Fruit fly (Drosophila melanogaster) whole organism, embryonic: ENCODE data around the gene CG5793.
A peak's percentile ranks its signal among the peaks of the same experiment; 100 is the strongest.

Experiments
- CG10267 ChIP-seq: fragments of 200-800 bp; sonication (Bioruptor generic); optimal IDR thresholded peaks from 2 replicates; lab custom pipeline; 2018; ENCODE audit warnings: missing biosample characterization, mild to moderate bottlenecking, missing genetic modification characterization, moderate library complexity
- CG10565 ChIP-seq: fragments of 200-800 bp; sonication (Bioruptor generic); optimal IDR thresholded peaks from 3 replicates; lab custom pipeline; 2016; ENCODE audit warnings: missing biosample characterization, mild to moderate bottlenecking, missing genetic modification characterization
- CG11093 ChIP-seq: fragments of 200-800 bp; sonication (Bioruptor generic); IDR thresholded peaks from 3 replicates; pipeline ENCODE4 v1.3.6; 2022; ENCODE audit warnings: missing biosample characterization, missing genetic modification characterization
- CG12155 ChIP-seq: fragments of 200-800 bp; sonication (Bioruptor generic); optimal IDR thresholded peaks from 3 replicates; lab custom pipeline; 2016; ENCODE audit warnings: missing biosample characterization, missing genetic modification characterization
- CG12236 ChIP-seq: fragments of 200-800 bp; sonication (Bioruptor generic); optimal IDR thresholded peaks from 2 replicates; lab custom pipeline; 2016; ENCODE audit warnings: missing biosample characterization, missing genetic modification characterization
- CG12299 ChIP-seq: fragments of 200-800 bp; sonication (Bioruptor generic); optimal IDR thresholded peaks from 2 replicates; lab custom pipeline; 2018; ENCODE audit warnings: missing biosample characterization, mild to moderate bottlenecking, missing genetic modification characterization
- CG1233 ChIP-seq: fragments of 200-800 bp; sonication (Bioruptor generic); optimal IDR thresholded peaks from 4 replicates; lab custom pipeline; 2018; ENCODE audit warnings: missing biosample characterization, mild to moderate bottlenecking, missing genetic modification characterization
- CG12391 ChIP-seq: fragments of 200-800 bp; sonication (Bioruptor generic); optimal IDR thresholded peaks from 3 replicates; lab custom pipeline; 2018; ENCODE audit warnings: missing biosample characterization, mild to moderate bottlenecking, missing genetic modification characterization, moderate library complexity
- CG13775 ChIP-seq: fragments of 200-800 bp; sonication (Bioruptor generic); optimal IDR thresholded peaks from 3 replicates; lab custom pipeline; 2017; ENCODE audit warnings: missing biosample characterization, mild to moderate bottlenecking, missing genetic modification characterization
- CG14441 ChIP-seq: fragments of 200-800 bp; sonication (Bioruptor generic); IDR thresholded peaks from 2 replicates; pipeline ENCODE4 v1.3.6; 2022; ENCODE audit warnings: missing biosample characterization, missing genetic modification characterization
- CG16863 ChIP-seq: fragments of 200-800 bp; sonication (Bioruptor generic); optimal IDR thresholded peaks from 3 replicates; lab custom pipeline; 2016; ENCODE audit warnings: missing biosample characterization, missing genetic modification characterization
- CG17186 ChIP-seq: fragments of 200-800 bp; sonication (Bioruptor generic); optimal IDR thresholded peaks from 3 replicates; lab custom pipeline; 2017; ENCODE audit warnings: missing biosample characterization, missing genetic modification reagents, missing genetic modification characterization
- CG1792 ChIP-seq: fragments of 200-800 bp; sonication (Bioruptor generic); optimal IDR thresholded peaks from 2 replicates; lab custom pipeline; 2016; ENCODE audit warnings: missing biosample characterization, missing genetic modification characterization
- CG1832 ChIP-seq: fragments of 200-800 bp; sonication (Bioruptor generic); optimal IDR thresholded peaks from 2 replicates; lab custom pipeline; 2017; ENCODE audit warnings: missing biosample characterization, mild to moderate bottlenecking, missing genetic modification characterization, inconsistent platforms
- CG18764 ChIP-seq: fragments of 200-800 bp; sonication (Bioruptor generic); optimal IDR thresholded peaks from 3 replicates; lab custom pipeline; 2016; ENCODE audit warnings: missing biosample characterization, missing genetic modification characterization
- CG32767 ChIP-seq: fragments of 200-800 bp; sonication (Bioruptor generic); IDR thresholded peaks from 2 replicates; pipeline ENCODE4 v1.3.6; 2022; ENCODE audit warnings: missing biosample characterization, missing genetic modification characterization
- CG3847 ChIP-seq: fragments of 200-800 bp; sonication (Bioruptor generic); IDR thresholded peaks from 2 replicates; pipeline ENCODE4 v1.3.6; 2022; ENCODE audit warnings: missing biosample characterization, missing genetic modification characterization
- CG6854 ChIP-seq: fragments of 200-800 bp; sonication (Bioruptor generic); optimal IDR thresholded peaks from 3 replicates; lab custom pipeline; 2017; ENCODE audit warnings: missing biosample characterization, mild to moderate bottlenecking, missing genetic modification characterization
- CG7357 ChIP-seq: fragments of 200-800 bp; sonication (Bioruptor generic); IDR thresholded peaks from 3 replicates; pipeline ENCODE4 v1.3.6; 2022; ENCODE audit warnings: missing biosample characterization, missing genetic modification characterization
- CG8359 ChIP-seq: fragments of 200-800 bp; sonication (Bioruptor generic); optimal IDR thresholded peaks from 2 replicates; lab custom pipeline; 2017; ENCODE audit warnings: missing biosample characterization, mild to moderate bottlenecking, missing genetic modification characterization, borderline replicate concordance
- CG9215 ChIP-seq: fragments of 200-800 bp; sonication (Bioruptor generic); IDR thresholded peaks from 2 replicates; pipeline ENCODE4 v1.3.6; 2022; ENCODE audit warnings: missing biosample characterization, missing genetic modification characterization
- CkIIα-i1 ChIP-seq: fragments of 200-800 bp; sonication (Bioruptor generic); IDR thresholded peaks from 2 replicates; pipeline ENCODE4 v1.3.6; 2022; ENCODE audit warnings: missing biosample characterization, missing genetic modification characterization
- D19A ChIP-seq: fragments of 200-800 bp; optimal IDR thresholded peaks from 3 replicates; lab custom pipeline; 2019; ENCODE audit warnings: missing biosample characterization, mild to moderate bottlenecking, missing genetic modification characterization, moderate library complexity
- H15 ChIP-seq: fragments of 200-800 bp; sonication (Bioruptor generic); IDR thresholded peaks from 3 replicates; pipeline ENCODE4 v1.3.6; 2022; ENCODE audit warnings: missing biosample characterization, missing genetic modification characterization
- H2.0 ChIP-seq: fragments of 200-800 bp; sonication (Bioruptor generic); IDR thresholded peaks from 2 replicates; pipeline ENCODE4 v1.3.6; 2022; ENCODE audit warnings: missing biosample characterization, missing genetic modification characterization
- HHEX ChIP-seq: fragments of 200-800 bp; sonication (Bioruptor generic); optimal IDR thresholded peaks from 3 replicates; lab custom pipeline; 2017; ENCODE audit warnings: missing biosample characterization, mild to moderate bottlenecking, missing genetic modification characterization, missing genetic modification reagents
- Myb ChIP-seq: fragments of 200-800 bp; sonication (Bioruptor generic); optimal IDR thresholded peaks from 2 replicates; lab custom pipeline; 2016; ENCODE audit warnings: missing biosample characterization, missing genetic modification characterization
- NC2α ChIP-seq: fragments of 200-800 bp; sonication (Bioruptor generic); optimal IDR thresholded peaks from 2 replicates; lab custom pipeline; 2016; ENCODE audit warnings: missing biosample characterization, missing genetic modification characterization
- Neu2 ChIP-seq: fragments of 200-800 bp; sonication (Bioruptor generic); optimal IDR thresholded peaks from 3 replicates; lab custom pipeline; 2016; ENCODE audit warnings: missing biosample characterization, missing genetic modification characterization, borderline replicate concordance
- Nf-YA ChIP-seq: fragments of 200-800 bp; sonication (Bioruptor generic); IDR thresholded peaks from 2 replicates; pipeline ENCODE4 v1.3.6; 2022; ENCODE audit warnings: missing biosample characterization, missing genetic modification characterization
- NfI ChIP-seq: fragments of 200-800 bp; sonication (Bioruptor generic); optimal IDR thresholded peaks from 3 replicates; lab custom pipeline; 2018; ENCODE audit warnings: missing biosample characterization, mild to moderate bottlenecking, missing genetic modification characterization, moderate library complexity
- Optix ChIP-seq: fragments of 200-800 bp; sonication (Bioruptor generic); IDR thresholded peaks from 3 replicates; pipeline ENCODE4 v1.3.6; 2022; ENCODE audit warnings: missing biosample characterization, missing genetic modification characterization
- Stat92E ChIP-seq, 3 experiments: fragments of >200 bp in 2 of 3; fragments of 200-800 bp in 1 of 3; sonication (Bioruptor generic) in 1 of 3; optimal IDR thresholded peaks; 2 replicates each; lab custom pipeline; 2017 to 2019; ENCODE audit warnings: missing biosample characterization in 3 of 3, missing genetic modification characterization in 3 of 3, mild to moderate bottlenecking in 1 of 3, moderate library complexity in 1 of 3
- Xrp1 ChIP-seq: fragments of 200-800 bp; sonication (Bioruptor generic); IDR thresholded peaks from 2 replicates; pipeline ENCODE4 v1.3.6; 2022; ENCODE audit warnings: missing biosample characterization, missing genetic modification characterization
- abd-A ChIP-seq: fragments of 200-800 bp; sonication (Bioruptor generic); optimal IDR thresholded peaks from 3 replicates; lab custom pipeline; 2019; ENCODE audit warnings: missing biosample characterization, mild to moderate bottlenecking, missing genetic modification characterization, moderate library complexity
- bab2 ChIP-seq: fragments of 200-800 bp; sonication (Bioruptor generic); optimal IDR thresholded peaks from 2 replicates; lab custom pipeline; 2016; ENCODE audit warnings: missing biosample characterization, missing genetic modification characterization
- btn ChIP-seq: fragments of 200-800 bp; sonication (Bioruptor generic); optimal IDR thresholded peaks from 2 replicates; lab custom pipeline; 2016; ENCODE audit warnings: missing biosample characterization, missing genetic modification characterization
- da ChIP-seq: fragments of 200-800 bp; sonication (Bioruptor generic); optimal IDR thresholded peaks from 2 replicates; lab custom pipeline; 2016; ENCODE audit warnings: missing biosample characterization, missing genetic modification characterization
- danr ChIP-seq: fragments of 200-800 bp; sonication (Bioruptor generic); IDR thresholded peaks from 2 replicates; pipeline ENCODE4 v1.3.6; 2022; ENCODE audit warnings: missing biosample characterization, missing genetic modification characterization
- dmrt11E ChIP-seq: fragments of 200-800 bp; sonication (Bioruptor generic); optimal IDR thresholded peaks from 3 replicates; lab custom pipeline; 2018; ENCODE audit warnings: missing biosample characterization, mild to moderate bottlenecking, missing genetic modification characterization, moderate library complexity
- ewg ChIP-seq: fragments of 200-800 bp; sonication (Bioruptor generic); optimal IDR thresholded peaks from 3 replicates; lab custom pipeline; 2017; ENCODE audit warnings: mild to moderate bottlenecking, missing biosample characterization, missing genetic modification reagents, missing genetic modification characterization
- eyg ChIP-seq: fragments of 200-800 bp; sonication (Bioruptor generic); optimal IDR thresholded peaks from 3 replicates; lab custom pipeline; 2016; ENCODE audit warnings: missing biosample characterization, missing genetic modification characterization
- grn ChIP-seq: fragments of 200-800 bp; sonication (Bioruptor generic); optimal IDR thresholded peaks from 3 replicates; lab custom pipeline; 2017; ENCODE audit warnings: missing biosample characterization, missing genetic modification characterization
- hth ChIP-seq: fragments of >200 bp; optimal IDR thresholded peaks from 2 replicates; lab custom pipeline; 2017; ENCODE audit warnings: inconsistent platforms
- ind ChIP-seq: fragments of 200-800 bp; sonication (Bioruptor generic); optimal IDR thresholded peaks from 3 replicates; lab custom pipeline; 2016; ENCODE audit warnings: missing biosample characterization, missing genetic modification characterization
- mirr ChIP-seq: fragments of 200-800 bp; sonication (Bioruptor generic); optimal IDR thresholded peaks from 3 replicates; lab custom pipeline; 2018; ENCODE audit warnings: missing biosample characterization, mild to moderate bottlenecking, missing genetic modification characterization
- scrt ChIP-seq: fragments of 200-800 bp; sonication (Bioruptor generic); optimal IDR thresholded peaks from 2 replicates; lab custom pipeline; 2018; ENCODE audit warnings: missing biosample characterization, mild to moderate bottlenecking, missing genetic modification characterization, moderate library complexity
- slbo ChIP-seq: fragments of 200-800 bp; sonication (Bioruptor generic); IDR thresholded peaks from 2 replicates; pipeline ENCODE4 v1.3.6; 2022; ENCODE audit warnings: missing biosample characterization, missing genetic modification characterization
- stc ChIP-seq: fragments of 200-800 bp; sonication (Bioruptor generic); IDR thresholded peaks from 2 replicates; pipeline ENCODE4 v1.3.6; 2022; ENCODE audit warnings: missing biosample characterization, missing genetic modification characterization
- ttk ChIP-seq: fragments of 200-800 bp; sonication (Bioruptor generic); IDR thresholded peaks from 2 replicates; pipeline ENCODE4 v2.1.2; 2022; ENCODE audit warnings: missing biosample characterization, missing genetic modification characterization
- zen ChIP-seq: fragments of 200-800 bp; sonication (Bioruptor generic); optimal IDR thresholded peaks from 3 replicates; lab custom pipeline; 2018; ENCODE audit warnings: missing biosample characterization, mild to moderate bottlenecking, missing genetic modification characterization, moderate library complexity

The CG5793 gene

DNA sequence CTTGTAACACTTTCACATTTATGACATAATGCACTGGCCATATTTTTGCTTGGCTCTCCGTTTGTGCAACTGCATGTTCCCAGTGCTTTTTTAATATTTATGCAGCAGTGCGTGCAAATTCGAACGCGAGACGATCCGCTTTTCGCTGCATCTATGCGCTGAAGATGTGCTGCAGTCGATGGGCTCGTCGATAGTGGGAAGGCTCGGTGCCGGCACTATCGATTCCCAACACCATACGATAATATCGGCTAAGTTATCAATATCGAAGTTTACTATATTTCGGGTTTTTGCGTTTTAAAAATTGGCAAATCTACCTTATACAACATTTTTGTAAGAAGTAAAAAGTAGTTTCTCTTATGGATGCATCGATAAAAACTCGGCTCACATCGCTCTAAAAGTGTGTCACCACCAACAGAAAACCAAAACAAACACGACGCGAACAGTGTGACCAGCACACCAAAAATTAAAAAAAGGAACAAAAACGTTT lies 29.7 kb upstream of the CG5793 start, which contains the start of gene RhoGAP93B (continued):
- TF ChIP-seq NfI, result peak; percentile 74
- peak; percentile 69 for TF ChIP-seq NC2α (GFP tag; lab: Kevin White, UChicago)
- TF ChIP-seq CG10267 (tag; lab: Kevin White, UChicago), result peak; percentile 85
- TF ChIP-seq CG17186 (GFP tag; lab: Kevin White, UChicago), result peak; percentile 91
- peak; percentile 86 for TF ChIP-seq Nf-YA
- TF ChIP-seq bab2, result peak; percentile 94
- peak; percentile 92 for TF ChIP-seq CG1792 (GFP tag; lab: Kevin White, UChicago)
- no peak for TF ChIP-seq CG8359 (GFP tag; lab: Kevin White, UChicago)
- TF ChIP-seq zen, result peak; percentile 86
- TF ChIP-seq D19A (tag; lab: Kevin White, UChicago), result peak; percentile 70
- peak; percentile 90 for TF ChIP-seq CG9215 (GFP tag; lab: Robert Waterston, UW)
- peak; percentile 92 for TF ChIP-seq Myb
- peak; percentile 62 for TF ChIP-seq mirr (GFP tag; lab: Kevin White, UChicago)
- peak; percentile 79 for TF ChIP-seq CG12155 (GFP tag; lab: Kevin White, UChicago)
- TF ChIP-seq danr (GFP tag; lab: Robert Waterston, UW), result peak; percentile 69; the same call in 1 of the 2 replicates
- peak; percentile 69 for TF ChIP-seq CG1233 (GFP tag; lab: Kevin White, UChicago)
- peak; percentile 90 for TF ChIP-seq H15 (GFP tag; lab: Robert Waterston, UW)
- peak; percentile 46 for TF ChIP-seq CG6854 (GFP tag; lab: Kevin White, UChicago)
- TF ChIP-seq HHEX (GFP tag; lab: Kevin White, UChicago), result peak; percentile 36
- TF ChIP-seq hth (lab: Kevin White, UChicago), result no peak
- TF ChIP-seq ind (GFP tag; lab: Kevin White, UChicago), result peak; percentile 83
- peak; percentile 89 for TF ChIP-seq ttk (GFP tag; lab: Robert Waterston, UW)
- peak; percentile 63 for TF ChIP-seq Neu2 (GFP tag; lab: Kevin White, UChicago)
- TF ChIP-seq da (GFP tag; lab: Kevin White, UChicago), result peak; percentile 74
- peak; percentile 86 for TF ChIP-seq btn (GFP tag; lab: Kevin White, UChicago)
- peak; percentile 55; the same call in 1 of the 2 replicates for TF ChIP-seq CkIIα-i1
- TF ChIP-seq Stat92E (GFP tag; optimal IDR thresholded peaks at IDR 0.05; lab: Kevin White, UChicago), result peak in 1 of 3 experiments; percentile 54
- peak; percentile 80; the same call in 1 of the 2 replicates for TF ChIP-seq CG32767 (GFP tag; lab: Robert Waterston, UW)
- peak; percentile 78 for TF ChIP-seq H2.0 (GFP tag; lab: Robert Waterston, UW)
- no peak for TF ChIP-seq CG1832 (GFP tag; lab: Kevin White, UChicago)
- no peak for TF ChIP-seq CG10565 (GFP tag; lab: Kevin White, UChicago)
- TF ChIP-seq ewg (GFP tag; lab: Kevin White, UChicago), result peak; percentile 37
- peak; percentile 87 for TF ChIP-seq CG11093 (GFP tag; lab: Robert Waterston, UW)
- peak; percentile 92 for TF ChIP-seq Xrp1 (GFP tag; lab: Robert Waterston, UW)
- TF ChIP-seq CG3847 (GFP tag; lab: Robert Waterston, UW), result peak; percentile 92
- TF ChIP-seq dmrt11E (tag; lab: Kevin White, UChicago), result peak; percentile 73
- TF ChIP-seq CG13775, result peak; percentile 90
- peak; percentile 87 for TF ChIP-seq stc (GFP tag; lab: Robert Waterston, UW)
- peak; percentile 93 for TF ChIP-seq CG12391 (tag; lab: Kevin White, UChicago)
- no peak for TF ChIP-seq scrt (GFP tag; lab: Kevin White, UChicago)
- TF ChIP-seq eyg (GFP tag; lab: Kevin White, UChicago), result peak; percentile 78
- TF ChIP-seq Optix, result peak; percentile 95
- peak; percentile 93 for TF ChIP-seq slbo (GFP tag; lab: Robert Waterston, UW)
- peak; percentile 63 for TF ChIP-seq CG18764
- TF ChIP-seq abd-A (tag; lab: Kevin White, UChicago), result no peak
- TF ChIP-seq CG7357 (GFP tag; lab: Robert Waterston, UW), result peak; percentile 79; the same call in 2 of the 3 replicates
- peak; percentile 92 for TF ChIP-seq CG14441 (GFP tag; lab: Robert Waterston, UW)
- TF ChIP-seq CG16863, result peak; percentile 89
- TF ChIP-seq grn (GFP tag; lab: Kevin White, UChicago), result peak; percentile 33
- peak; percentile 83 for TF ChIP-seq CG12299 (tag; lab: Kevin White, UChicago)
- peak; percentile 57 for TF ChIP-seq CG12236 (GFP tag; lab: Kevin White, UChicago)
